Fruit fly (Drosophila melanogaster): ENCODE data around the gene CG7083.

The CG7083 gene

dm6 chr3L:8340264-8341095 is at the start of gene CG7083, which contains the start of gene Prim1 (continued):
- peak; percentile 52 for TF ChIP-seq grau (tag; optimal IDR thresholded peaks at IDR 0.05)
- TF ChIP-seq CG17802 (tag; optimal IDR thresholded peaks at IDR 0.05), result no peak
- no peak for TF ChIP-seq CG17912 (GFP tag; optimal IDR thresholded peaks at IDR 0.05)
- TF ChIP-seq eyg (GFP tag; optimal IDR thresholded peaks at IDR 0.05), result peak; percentile 49
- peak; percentile 37; the same call in 1 of the 2 replicates for TF ChIP-seq CG6689 (GFP tag; IDR thresholded peaks at IDR 0.05)
- TF ChIP-seq gro (GFP tag; optimal IDR thresholded peaks at IDR 0.05), result peak; percentile 69
- peak; percentile 21 for TF ChIP-seq cwo (GFP tag; optimal IDR thresholded peaks at IDR 0.05)
- TF ChIP-seq Drgx (GFP tag; IDR thresholded peaks at IDR 0.05), result 0 out of 2 replicates have a peak, but pooled peaks have one; percentile 13
- peak; percentile 31 for TF ChIP-seq Dad (GFP tag; optimal IDR thresholded peaks at IDR 0.05)
- TF ChIP-seq CG10979 (tag; optimal IDR thresholded peaks at IDR 0.05), result peak; percentile 50
- no peak for TF ChIP-seq Nf-YB (GFP tag; optimal IDR thresholded peaks at IDR 0.05)
- TF ChIP-seq CG32767 (GFP tag; IDR thresholded peaks at IDR 0.05), result no peak
- peak; percentile 47 for TF ChIP-seq CG8290 (GFP tag; optimal IDR thresholded peaks at IDR 0.05)
- TF ChIP-seq CG8290 (tag; optimal IDR thresholded peaks at IDR 0.05), result peak; percentile 36 to 72
- TF ChIP-seq ap (GFP tag; IDR thresholded peaks at IDR 0.05), result no peak
- no peak for TF ChIP-seq hbn (GFP tag; IDR thresholded peaks at IDR 0.05; ENCODE audit: partially characterized antibody)

- TF ChIP-seq az2 (GFP tag; optimal IDR thresholded peaks at IDR 0.05) (no peak), Poxn (GFP tag; IDR thresholded peaks at IDR 0.05) (no peak), z (GFP tag; IDR thresholded peaks at IDR 0.05) (no peak), CG4424 (GFP tag; optimal IDR thresholded peaks at IDR 0.05) (no peak), CG3847 (GFP tag; IDR thresholded peaks at IDR 0.05) (no peak), sr (GFP tag; IDR thresholded peaks at IDR 0.05) (no peak), CG6813 (GFP tag; optimal IDR thresholded peaks at IDR 0.05) (no peak), slbo (GFP tag; IDR thresholded peaks at IDR 0.05) (no peak), psq (GFP tag; optimal IDR thresholded peaks at IDR 0.05) (no peak), stwl (tag; optimal IDR thresholded peaks at IDR 0.05) (no peak), ci (GFP tag; IDR thresholded peaks at IDR 0.05) (no peak), h (optimal IDR thresholded peaks at IDR 0.05) (no peak), fd3F (GFP tag; optimal IDR thresholded peaks at IDR 0.05) (no peak), sob (GFP tag; IDR thresholded peaks at IDR 0.05) (no peak), Dip2 (GFP tag; IDR thresholded peaks at IDR 0.05) (no peak), pan (optimal IDR thresholded peaks at IDR 0.05) (no peak), pan (GFP tag; optimal IDR thresholded peaks at IDR 0.05 in 1 of 2, IDR thresholded peaks at IDR 0.05 in 1 of 2) (no peak), sens-2 (GFP tag; IDR thresholded peaks at IDR 0.05) (no peak), NfI (GFP tag; optimal IDR thresholded peaks at IDR 0.05) (no peak), nerfin-2 (GFP tag; IDR thresholded peaks at IDR 0.05; ENCODE audit: partially characterized antibody) (no peak)
Measured at dm6 chr3L:8295227-8295626, 45.4 kb upstream of the CG7083 start, which contains the start of gene CG7201. CG7201 (minus strand) TSS chr3L:8295327.

dm6 chr3L:8296941-8297340 is 43.6 kb upstream of the CG7083 start, which contains the start of gene Rab19:
Rab19 (plus strand) TSS chr3L:8297018.
- no peak for TF ChIP-seq CG1024 (GFP tag; IDR thresholded peaks at IDR 0.05)
- TF ChIP-seq wek (GFP tag; optimal IDR thresholded peaks at IDR 0.05), result no peak
- TF ChIP-seq Doc3 (GFP tag; IDR thresholded peaks at IDR 0.05; ENCODE audit: partially characterized antibody), result peak; percentile 98
- peak; percentile 93 for TF ChIP-seq CG14710 (tag; optimal IDR thresholded peaks at IDR 0.05)
- no peak for TF ChIP-seq NK7.1 (GFP tag; optimal IDR thresholded peaks at IDR 0.05)
- TF ChIP-seq tll (GFP tag; optimal IDR thresholded peaks at IDR 0.05), result peak in 1 of 2 experiments; percentile 18
- no peak for TF ChIP-seq hth (optimal IDR thresholded peaks at IDR 0.05)
- TF ChIP-seq HmgZ (tag; optimal IDR thresholded peaks at IDR 0.05), result peak; percentile 27
- no peak for TF ChIP-seq pum (GFP tag; optimal IDR thresholded peaks at IDR 0.05)
- peak; percentile 48; the same call in 1 of the 2 replicates for TF ChIP-seq E2f2 (GFP tag; IDR thresholded peaks at IDR 0.05)
- TF ChIP-seq tgo (GFP tag; IDR thresholded peaks at IDR 0.05), result no peak
- no peak for TF ChIP-seq gfzf (GFP tag; optimal IDR thresholded peaks at IDR 0.05)
- peak; percentile 3 for TF ChIP-seq Ets97D (GFP tag; optimal IDR thresholded peaks at IDR 0.05)
- no peak for TF ChIP-seq CG10654 (GFP tag; optimal IDR thresholded peaks at IDR 0.05)
- no peak for TF ChIP-seq CHES-1-like (GFP tag; optimal IDR thresholded peaks at IDR 0.05)

Data from whole organism, embryonic.